Fruit fly (Drosophila melanogaster): Measurements from ENCODE around the gene CG9747.

dm6 chr3R:30151300-30152109, 39.5 kb downstream of the CG9747 start, which contains the start of gene CG15529:
- TF ChIP-seq OdsH (GFP tag; optimal IDR thresholded peaks at IDR 0.05) (peak; percentile 56), Ets21C (GFP tag; optimal IDR thresholded peaks at IDR 0.05) (peak; percentile 5), CG3919 (GFP tag; optimal IDR thresholded peaks at IDR 0.05) (peak; percentile 69), CG11902 (GFP tag; optimal IDR thresholded peaks at IDR 0.05) (peak; percentile 25), Ets96B (tag; optimal IDR thresholded peaks at IDR 0.05) (peak; percentile 66), vri (GFP tag; optimal IDR thresholded peaks at IDR 0.05) (no peak), Hr39 (GFP tag; optimal IDR thresholded peaks at IDR 0.05) (peak; percentile 27), Hr38 (GFP tag; optimal IDR thresholded peaks at IDR 0.05) (no peak), CG16779 (tag; optimal IDR thresholded peaks at IDR 0.05) (no peak), Eip93F (GFP tag; optimal IDR thresholded peaks at IDR 0.05) (no peak), CG6808 (GFP tag; optimal IDR thresholded peaks at IDR 0.05) (peak; percentile 74), CG31627 (GFP tag; optimal IDR thresholded peaks at IDR 0.05) (peak; percentile 26), CG6854 (GFP tag; optimal IDR thresholded peaks at IDR 0.05) (no peak), salr (GFP tag; optimal IDR thresholded peaks at IDR 0.05) (peak; percentile 40 to 51)
